Worm (Caenorhabditis elegans): ENCODE measurements around the gene nlp-34.

The nlp-34 gene

DNA sequence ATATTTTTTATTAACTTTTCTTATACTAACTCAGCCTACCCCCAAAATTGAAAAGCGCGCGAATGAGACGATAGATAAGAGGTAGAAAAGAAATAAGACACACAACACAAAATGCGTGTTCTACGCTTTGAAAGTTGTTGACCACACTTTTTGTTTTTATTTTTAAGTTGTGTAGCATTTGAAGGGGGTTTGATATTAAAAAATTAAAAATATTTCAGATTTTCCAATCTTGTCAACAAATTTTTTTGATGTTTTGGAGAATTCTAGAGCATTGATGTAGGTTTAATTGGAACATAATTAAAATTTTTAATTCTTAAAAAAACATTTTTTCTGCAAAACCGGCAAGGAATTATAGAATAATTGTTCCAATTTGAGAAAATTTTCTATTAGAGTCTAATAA is 17.7 kb downstream of the nlp-34 start, which contains the start of gene cyp-34A6:
TSS of gene cyp-34A6 (minus strand) at position 101 of the 400 bp plus-strand sequence.
- TF ChIP-seq W03F9.2 (tag; optimal IDR thresholded peaks at IDR 0.05), result no peak
- no peak for TF ChIP-seq dao-5 (tag; optimal IDR thresholded peaks at IDR 0.05)
- no peak for TF ChIP-seq him-1 (tag; optimal IDR thresholded peaks at IDR 0.05)

- TF ChIP-seq W03F9.2 (tag; optimal IDR thresholded peaks at IDR 0.05) (no peak), dao-5 (tag; optimal IDR thresholded peaks at IDR 0.05) (no peak), him-1 (tag; optimal IDR thresholded peaks at IDR 0.05) (no peak)
Measured at ce11 chrV:3957608-3958007, 21.3 kb downstream of the nlp-34 start, which contains the start of gene cyp-34A5. Gene cyp-34A5, minus strand, starts transcription at chrV:3957708.

ce11 chrV:3953739-3954138 is 25.2 kb downstream of the nlp-34 start, which contains the start of gene str-247:
Gene str-247, plus strand, starts transcription at chrV:3954039.
- TF ChIP-seq him-1 (tag; optimal IDR thresholded peaks at IDR 0.05) (no peak), W03F9.2 (tag; optimal IDR thresholded peaks at IDR 0.05) (no peak)

- no peak for TF ChIP-seq him-1 (tag; optimal IDR thresholded peaks at IDR 0.05)
- TF ChIP-seq dao-5 (tag; optimal IDR thresholded peaks at IDR 0.05), result no peak
Measured at ce11 chrV:3949723-3950122, 29.2 kb downstream of the nlp-34 start, which contains the start of gene dach-1. Gene dach-1, plus strand, starts transcription at chrV:3950023.

ce11 chrV:3945053-3945452 is 33.9 kb downstream of the nlp-34 start, which contains the start of gene cyp-35B3:
Gene cyp-35B3, plus strand, starts transcription at chrV:3945353.
- TF ChIP-seq dao-5 (tag; optimal IDR thresholded peaks at IDR 0.05), result no peak

DNA sequence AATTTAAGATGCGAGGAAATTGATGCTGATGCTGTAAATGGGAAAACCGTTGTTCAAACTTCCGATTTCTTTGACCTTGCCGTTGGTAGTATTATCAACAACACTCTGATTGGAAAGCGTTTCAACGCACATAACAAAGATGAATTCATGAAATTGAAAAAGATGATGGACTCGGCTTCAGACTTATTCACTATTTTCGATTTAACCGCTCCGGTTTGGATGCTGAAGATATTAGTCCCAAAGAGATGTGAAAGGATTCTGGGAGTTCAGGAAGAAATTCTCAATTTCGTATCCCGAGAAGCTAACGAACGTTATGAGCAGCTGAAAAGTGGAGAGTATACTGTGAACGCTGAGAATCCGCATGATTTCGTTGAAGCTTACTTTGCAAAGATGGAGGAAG is 35.6 kb downstream of the nlp-34 start:
- TF ChIP-seq W03F9.2 (tag; optimal IDR thresholded peaks at IDR 0.05), result no peak
- TF ChIP-seq dao-5 (tag; optimal IDR thresholded peaks at IDR 0.05), result no peak
- no peak for TF ChIP-seq him-1 (tag; optimal IDR thresholded peaks at IDR 0.05)

ce11 chrV:3941860-3942259 is 37.1 kb downstream of the nlp-34 start, which contains the start of gene cyp-35B2:
Gene cyp-35B2, plus strand, starts transcription at chrV:3942160.
- TF ChIP-seq dao-5 (tag; optimal IDR thresholded peaks at IDR 0.05) (no peak), W03F9.2 (tag; optimal IDR thresholded peaks at IDR 0.05) (no peak), him-1 (tag; optimal IDR thresholded peaks at IDR 0.05) (no peak)

DNA sequence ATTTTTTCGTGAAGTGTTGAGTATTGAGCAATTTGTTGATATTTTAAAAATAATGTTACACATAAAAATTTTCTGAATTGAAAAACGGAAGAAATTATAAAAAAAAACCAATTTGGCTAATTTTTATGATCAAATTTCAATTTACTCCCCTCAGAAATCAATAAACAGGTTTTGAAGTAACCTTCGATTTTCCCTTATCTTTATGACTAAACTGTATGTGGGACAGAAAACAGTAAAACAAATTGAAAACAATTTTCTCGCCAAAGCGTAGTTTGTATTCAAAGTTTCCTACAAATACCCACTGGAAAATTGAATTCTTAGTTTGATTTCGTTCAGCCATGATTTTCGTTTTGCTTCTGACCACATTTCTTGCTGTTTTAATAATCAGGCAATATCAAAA is 40.1 kb downstream of the nlp-34 start, which contains the start of gene cyp-35B1:
TSS of gene cyp-35B1 (plus strand) at position 244 of the 400 bp plus-strand sequence.
- no peak for TF ChIP-seq him-1 (tag; optimal IDR thresholded peaks at IDR 0.05)
- TF ChIP-seq W03F9.2 (tag; optimal IDR thresholded peaks at IDR 0.05), result no peak
- no peak for TF ChIP-seq dao-5 (tag; optimal IDR thresholded peaks at IDR 0.05)

ce11 chrV:3935892-3936478 is 42.9 kb downstream of the nlp-34 start, which contains the start of gene cyp-35A5:
Gene cyp-35A5, plus strand, starts transcription at chrV:3936326.
- TF ChIP-seq dao-5 (tag; optimal IDR thresholded peaks at IDR 0.05), result no peak
- TF ChIP-seq him-1 (tag; optimal IDR thresholded peaks at IDR 0.05), result no peak
- TF ChIP-seq W03F9.2 (tag; optimal IDR thresholded peaks at IDR 0.05), result no peak

- TF ChIP-seq W03F9.2 (tag; optimal IDR thresholded peaks at IDR 0.05), result no peak
Measured at ce11 chrV:3931326-3931725, 47.6 kb downstream of the nlp-34 start, which contains the start of gene srx-63. Gene srx-63, plus strand, starts transcription at chrV:3931626.

DNA sequence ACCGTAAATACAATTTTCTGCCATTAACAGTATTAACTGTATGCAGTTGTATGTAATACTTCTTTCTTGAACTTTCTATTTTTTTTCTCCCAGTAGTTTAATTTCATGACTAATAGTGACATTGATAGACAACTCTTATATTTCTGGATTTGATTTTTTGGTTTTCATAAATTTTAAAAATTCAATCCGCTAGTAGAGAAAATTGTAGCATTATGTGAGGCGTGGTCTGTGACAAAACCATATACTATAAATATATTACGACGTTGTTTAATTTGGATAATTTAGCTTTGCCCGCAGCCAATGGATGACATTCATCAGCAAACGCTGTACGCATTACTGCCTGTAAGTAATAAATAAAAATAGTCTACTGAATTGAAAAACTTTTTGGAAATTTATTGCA is 49.8 kb downstream of the nlp-34 start, which contains the start of gene srx-64:
TSS of gene srx-64 (plus strand) at position 301 of the 400 bp plus-strand sequence.
- TF ChIP-seq him-1 (tag; optimal IDR thresholded peaks at IDR 0.05) (no peak), dao-5 (tag; optimal IDR thresholded peaks at IDR 0.05) (no peak), W03F9.2 (tag; optimal IDR thresholded peaks at IDR 0.05) (no peak)
